Worm (Caenorhabditis elegans): ENCODE measurements around the gene F21D9.1.

DNA sequence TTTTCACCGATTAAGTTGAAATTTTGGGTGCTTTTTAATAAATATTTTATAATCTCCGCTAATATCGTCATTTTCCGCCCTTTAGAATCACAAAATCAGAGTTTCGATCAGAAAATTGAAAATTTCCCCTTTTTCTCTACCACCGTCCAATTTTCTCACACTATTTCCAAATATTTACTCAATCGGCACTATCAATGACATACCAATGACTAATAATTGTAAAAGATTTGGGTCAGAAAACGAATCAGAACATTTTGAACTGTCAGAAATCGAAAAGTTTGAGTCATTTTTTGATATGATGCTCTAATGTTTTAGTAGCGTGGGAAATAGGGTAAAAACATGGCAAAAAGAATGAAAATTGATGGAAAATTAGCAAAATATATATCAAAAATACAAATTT is 47.1 kb upstream of the F21D9.1 start, which contains the start of gene srr-2:
- peak; percentile 56 for TF ChIP-seq pqm-1 (tag; optimal IDR thresholded peaks at IDR 0.05)
- TF ChIP-seq unc-62 (GFP tag; optimal IDR thresholded peaks at IDR 0.05) = no peak
- TF ChIP-seq unc-39 (tag; optimal IDR thresholded peaks at IDR 0.05) = no peak
